Worm (Caenorhabditis elegans) whole organism, L1 larva: ENCODE measurements around the gene gtf-2E1.

Source experiments
- C34B4.2 ChIP-seq: sonication (generic microtip); optimal IDR thresholded peaks from 2 replicates; lab custom pipeline; 2017; ENCODE audit warnings: mild to moderate bottlenecking, missing genetic modification characterization, missing compliant biosample characterization
- egl-27 ChIP-seq, 2 experiments: fragments of 150-350 bp in 1 of 2; sonication (generic microtip); optimal IDR thresholded peaks; 3 replicates each; lab custom pipeline; 2017 to 2018; ENCODE audit warnings: missing biosample characterization in 2 of 2, missing genetic modification characterization in 2 of 2, missing genetic modification reagents in 2 of 2
- lin-13 ChIP-seq: fragments of 150-350 bp; optimal IDR thresholded peaks from 2 replicates; lab custom pipeline; 2014; ENCODE audit warnings: missing biosample characterization, missing genetic modification reagents, missing genetic modification characterization
- lin-14 ChIP-seq: fragments of 200-800 bp; sonication (Bioruptor generic); optimal IDR thresholded peaks from 2 replicates; lab custom pipeline; 2018; ENCODE audit warnings: mild to moderate bottlenecking, missing genetic modification characterization, moderate library complexity, missing compliant biosample characterization
- nhr-237 ChIP-seq: fragments of 150-350 bp; optimal IDR thresholded peaks from 2 replicates; lab custom pipeline; 2014; ENCODE audit warnings: missing biosample characterization, missing genetic modification characterization
- nhr-47 ChIP-seq: sonication (generic microtip); optimal IDR thresholded peaks from 2 replicates; lab custom pipeline; 2016; ENCODE audit warnings: mild to moderate bottlenecking, missing genetic modification characterization, moderate library complexity, missing compliant biosample characterization
- zag-1 ChIP-seq: fragments of 150-350 bp; optimal IDR thresholded peaks from 2 replicates; lab custom pipeline; 2014; ENCODE audit warnings: missing biosample characterization, missing genetic modification characterization

ce11 chrIV:17263714-17264113 lies 8.6 kb downstream of the gtf-2E1 start:
- TF ChIP-seq nhr-237 (tag; lab: Kevin White, UChicago), result no peak
- TF ChIP-seq lin-13 (GFP tag; lab: Kevin White, UChicago), result no peak
- no peak for TF ChIP-seq C34B4.2 (tag; lab: Kevin White, UChicago)
- TF ChIP-seq zag-1 (tag; lab: Kevin White, UChicago), result no peak
- TF ChIP-seq egl-27 (tag; optimal IDR thresholded peaks at IDR 0.05; lab: Kevin White, UChicago), result no peak
- TF ChIP-seq nhr-47 (tag; lab: Kevin White, UChicago), result no peak
- TF ChIP-seq lin-14 (GFP tag; lab: Kevin White, UChicago), result no peak
